Worm (Caenorhabditis elegans): ENCODE data around the gene unc-39.

DNA sequence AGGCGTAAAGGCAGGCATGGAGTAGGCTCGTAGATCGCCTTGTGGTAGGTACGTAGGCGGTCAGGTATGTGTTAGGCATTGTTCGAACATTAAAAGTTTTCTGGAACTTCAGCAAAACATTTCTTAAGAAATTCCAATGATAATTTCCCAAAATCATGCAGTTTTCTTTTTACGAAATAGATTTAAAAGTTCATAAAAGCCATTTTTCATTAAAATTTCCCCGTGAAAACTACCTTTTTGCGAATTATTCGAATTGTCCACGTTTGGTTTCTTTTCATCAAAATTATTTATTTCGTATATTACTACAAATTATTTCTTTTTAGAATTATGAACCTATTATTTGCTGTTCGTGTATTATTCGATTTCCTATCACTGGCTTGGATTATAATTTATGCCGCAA, 21.9 kb downstream of the unc-39 start, which contains the start of gene C15H11.13:
- TF ChIP-seq mls-2 (tag; optimal IDR thresholded peaks at IDR 0.05) (no peak), nhr-2 (tag; optimal IDR thresholded peaks at IDR 0.05) (no peak), nhr-28 (tag; optimal IDR thresholded peaks at IDR 0.05) (no peak), sptf-1 (tag; optimal IDR thresholded peaks at IDR 0.05) (no peak), drap-1 (GFP tag; optimal IDR thresholded peaks at IDR 0.05) (no peak), mep-1 (tag; optimal IDR thresholded peaks at IDR 0.05) (no peak), unc-62 (GFP tag; optimal IDR thresholded peaks at IDR 0.05) (no peak), elt-1 (tag; optimal IDR thresholded peaks at IDR 0.05; ENCODE audit: borderline replicate concordance, insufficient read depth) (no peak), ham-2 (GFP tag; optimal IDR thresholded peaks at IDR 0.05) (no peak), nhr-12 (tag; optimal IDR thresholded peaks at IDR 0.05) (no peak), ztf-11 (tag; optimal IDR thresholded peaks at IDR 0.05) (no peak), snpc-4 (tag; optimal IDR thresholded peaks at IDR 0.05) (no peak), unc-120 (tag; optimal IDR thresholded peaks at IDR 0.05; ENCODE audit: poor library complexity, severe bottlenecking) (no peak), nhr-237 (tag; optimal IDR thresholded peaks at IDR 0.05) (no peak)

Measured in whole organism, mixed stage, embryonic.